Worm (Caenorhabditis elegans) whole organism, L2 larva: ENCODE data around the gene C29F4.3.

ENCODE experiments used
- ZK546.5 ChIP-seq: sonication (generic microtip); optimal IDR thresholded peaks from 2 replicates; lab custom pipeline; 2017; ENCODE audit warnings: missing biosample characterization, missing genetic modification characterization
- blmp-1 ChIP-seq: sonication (generic microtip); optimal IDR thresholded peaks from 2 replicates; lab custom pipeline; 2017; ENCODE audit warnings: missing genetic modification characterization, mild to moderate bottlenecking, missing compliant biosample characterization, antibody characterized with exemption, moderate library complexity; ENCODE audit not compliant: insufficient read depth
- mab-5 ChIP-seq: fragments of 150-350 bp; optimal IDR thresholded peaks from 2 replicates; lab custom pipeline; 2014; ENCODE audit warnings: missing biosample characterization, missing genetic modification characterization
- mdl-1 ChIP-seq, 2 experiments: fragments of 150-350 bp in 1 of 2; sonication (generic microtip) in 1 of 2; optimal IDR thresholded peaks; 2 replicates each; lab custom pipeline; 2017; ENCODE audit warnings: missing biosample characterization in 2 of 2, missing genetic modification characterization in 2 of 2
- nhr-25 ChIP-seq: fragments of 150-350 bp; sonication (generic microtip); optimal IDR thresholded peaks from 3 replicates; lab custom pipeline; 2014; ENCODE audit warnings: missing biosample characterization, missing genetic modification characterization
- sem-4 ChIP-seq: fragments of 150-350 bp; optimal IDR thresholded peaks from 2 replicates; lab custom pipeline; 2014; ENCODE audit warnings: missing biosample characterization, missing genetic modification reagents, missing genetic modification characterization
- zag-1 ChIP-seq: fragments of 150-350 bp; optimal IDR thresholded peaks from 2 replicates; lab custom pipeline; 2014; ENCODE audit warnings: missing biosample characterization, missing genetic modification characterization
- ztf-4 ChIP-seq: fragments of 150-350 bp; optimal IDR thresholded peaks from 2 replicates; lab custom pipeline; 2014; ENCODE audit warnings: missing biosample characterization, missing genetic modification characterization

- no peak for TF ChIP-seq blmp-1 (tag; lab: Kevin White, UChicago)
- no peak for TF ChIP-seq ztf-4 (tag; lab: Kevin White, UChicago)
- TF ChIP-seq sem-4 (tag; lab: Kevin White, UChicago): no peak
- TF ChIP-seq mab-5 (tag; lab: Kevin White, UChicago): no peak
- TF ChIP-seq zag-1 (tag; lab: Kevin White, UChicago): no peak
- TF ChIP-seq ZK546.5: no peak
- no peak for TF ChIP-seq nhr-25 (tag; lab: Kevin White, UChicago)
- TF ChIP-seq mdl-1 (tag; optimal IDR thresholded peaks at IDR 0.05; lab: Kevin White, UChicago): no peak
These were observed 12.2 kb downstream of the C29F4.3 start for ce11 chrIV:11211547-11211946.
